Worm (Caenorhabditis elegans) whole organism, midembryonic: ENCODE data around the gene parp-2.

Source experiments
- T22C8.4 ChIP-seq: fragments of 200-800 bp; sonication (Bioruptor generic); IDR thresholded peaks from 2 replicates; pipeline ENCODE4 v1.3.6; 2022; ENCODE audit warnings: missing genetic modification characterization, missing compliant biosample characterization
- cog-1 ChIP-seq: sonication (generic microtip); optimal IDR thresholded peaks from 2 replicates; lab custom pipeline; 2016; ENCODE audit warnings: missing genetic modification characterization, missing compliant biosample characterization
- flt-1 ChIP-seq: fragments of 200-800 bp; sonication (Bioruptor generic); IDR thresholded peaks from 2 replicates; pipeline ENCODE4 v1.3.6; 2022; ENCODE audit warnings: missing genetic modification characterization, missing compliant biosample characterization
- klf-2 ChIP-seq: fragments of 200-800 bp; sonication (Bioruptor generic); conservative IDR thresholded peaks from 2 replicates; pipeline ENCODE4 v1.3.6; 2022; ENCODE audit warnings: missing genetic modification reagents, missing genetic modification characterization, missing compliant biosample characterization
- med-1 ChIP-seq: sonication (generic microtip); optimal IDR thresholded peaks from 2 replicates; lab custom pipeline; 2017; ENCODE audit warnings: missing genetic modification characterization, mild to moderate bottlenecking, missing compliant biosample characterization, antibody characterized with exemption, missing genetic modification reagents; ENCODE audit not compliant: insufficient read depth
- ref-1 ChIP-seq: fragments of 200-800 bp; sonication (Bioruptor generic); conservative IDR thresholded peaks from 2 replicates; pipeline ENCODE4 v1.3.6; 2022; ENCODE audit warnings: missing genetic modification reagents, missing genetic modification characterization, missing compliant biosample characterization
- ztf-23 ChIP-seq: fragments of 200-800 bp; sonication (Bioruptor generic); IDR thresholded peaks from 2 replicates; pipeline ENCODE4 v1.3.6; 2022; ENCODE audit warnings: missing genetic modification reagents, missing genetic modification characterization, missing compliant biosample characterization

ce11 chrII:9556582-9556981 lies 36.3 kb upstream of the parp-2 start:
- TF ChIP-seq cog-1 (tag; lab: Kevin White, UChicago) (no peak), ref-1 (no peak), T22C8.4 (GFP tag; lab: Robert Waterston, UW) (no peak), ztf-23 (GFP tag; lab: Robert Waterston, UW) (no peak), klf-2 (GFP tag; lab: Robert Waterston, UW) (no peak), flt-1 (GFP tag; lab: Robert Waterston, UW) (no peak), med-1 (no peak)
